Worm (Caenorhabditis elegans): Measurements from ENCODE around the gene mrp-4.
A peak's percentile ranks its signal among the peaks of the same experiment; 100 is the strongest.

Gene mrp-4

DNA sequence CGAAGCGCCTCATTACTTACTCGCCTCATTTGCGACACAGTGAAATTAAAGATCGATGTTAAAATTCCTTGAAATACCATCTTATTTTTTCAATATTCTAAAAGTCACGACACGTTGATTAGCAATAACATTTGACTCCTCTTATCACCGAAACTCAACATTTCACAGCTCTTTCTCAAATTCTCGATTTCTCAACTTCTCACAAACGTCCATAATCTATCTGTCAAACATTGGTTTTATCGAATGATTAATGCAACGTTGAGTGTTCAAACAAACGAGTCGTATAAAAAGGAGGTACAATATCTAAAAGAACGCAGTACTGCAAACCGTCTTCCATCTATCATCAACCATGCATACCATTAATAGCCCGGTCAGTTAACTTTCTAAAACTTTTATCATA, 33.8 kb upstream of the mrp-4 start, which contains the start of gene lec-8:
lec-8 (plus strand) TSS at position 314 of the 400 bp plus-strand sequence.
- TF ChIP-seq zip-8 (tag; optimal IDR thresholded peaks at IDR 0.05): no peak
- TF ChIP-seq drap-1 (GFP tag; optimal IDR thresholded peaks at IDR 0.05): no peak
- TF ChIP-seq mab-5 (tag; optimal IDR thresholded peaks at IDR 0.05): no peak
- no peak for TF ChIP-seq nhr-237 (tag; optimal IDR thresholded peaks at IDR 0.05)
- no peak for TF ChIP-seq nhr-28 (tag; optimal IDR thresholded peaks at IDR 0.05)
- no peak for TF ChIP-seq mep-1 (tag; optimal IDR thresholded peaks at IDR 0.05)
- no peak for TF ChIP-seq elt-1 (tag; optimal IDR thresholded peaks at IDR 0.05; ENCODE audit: borderline replicate concordance, insufficient read depth)
- TF ChIP-seq unc-39 (tag; optimal IDR thresholded peaks at IDR 0.05): no peak

- TF ChIP-seq M03D4.4 (tag; optimal IDR thresholded peaks at IDR 0.05) (no peak), zip-8 (tag; optimal IDR thresholded peaks at IDR 0.05) (peak; percentile 57), lin-32 (GFP tag; optimal IDR thresholded peaks at IDR 0.05) (no peak)
Observed at ce11 chrX:9851745-9852330, 32.2 kb upstream of the mrp-4 start, which contains the start of gene lec-7. lec-7 (plus strand) TSS chrX:9852041.

- TF ChIP-seq flh-1 (GFP tag; optimal IDR thresholded peaks at IDR 0.05) (no peak), nhr-28 (tag; optimal IDR thresholded peaks at IDR 0.05) (no peak), nhr-2 (tag; optimal IDR thresholded peaks at IDR 0.05) (no peak), lin-32 (GFP tag; optimal IDR thresholded peaks at IDR 0.05) (no peak), ceh-43 (GFP tag; optimal IDR thresholded peaks at IDR 0.05) (no peak), ces-1 (GFP tag; optimal IDR thresholded peaks at IDR 0.05) (no peak), bed-3 (GFP tag; optimal IDR thresholded peaks at IDR 0.05) (no peak), snpc-4 (tag; optimal IDR thresholded peaks at IDR 0.05) (no peak), cnd-1 (tag; optimal IDR thresholded peaks at IDR 0.05) (no peak), blmp-1 (tag; optimal IDR thresholded peaks at IDR 0.05) (no peak), mab-5 (tag; optimal IDR thresholded peaks at IDR 0.05) (no peak), unc-120 (tag; optimal IDR thresholded peaks at IDR 0.05; ENCODE audit: poor library complexity, severe bottlenecking) (no peak), drap-1 (GFP tag; optimal IDR thresholded peaks at IDR 0.05) (no peak), lsy-2 (tag; optimal IDR thresholded peaks at IDR 0.05) (no peak), sptf-1 (tag; optimal IDR thresholded peaks at IDR 0.05) (no peak), unc-39 (tag; optimal IDR thresholded peaks at IDR 0.05) (no peak), zip-8 (tag; optimal IDR thresholded peaks at IDR 0.05) (no peak), ceh-39 (tag; optimal IDR thresholded peaks at IDR 0.05) (no peak), pha-4 (tag; optimal IDR thresholded peaks at IDR 0.05) (no peak), lin-13 (tag; optimal IDR thresholded peaks at IDR 0.05) (no peak)
Observed at ce11 chrX:9856618-9857017, 27.5 kb upstream of the mrp-4 start, which contains the start of gene R07B1.11. R07B1.11 (plus strand) TSS chrX:9856918.

- TF ChIP-seq sptf-1 (tag; optimal IDR thresholded peaks at IDR 0.05) (no peak), M03D4.4 (tag; optimal IDR thresholded peaks at IDR 0.05) (no peak), lsy-2 (tag; optimal IDR thresholded peaks at IDR 0.05) (no peak), snpc-4 (tag; optimal IDR thresholded peaks at IDR 0.05) (no peak), pha-4 (tag; optimal IDR thresholded peaks at IDR 0.05) (no peak), mep-1 (tag; optimal IDR thresholded peaks at IDR 0.05) (no peak), hlh-1 (tag; optimal IDR thresholded peaks at IDR 0.05) (no peak), elt-3 (tag; optimal IDR thresholded peaks at IDR 0.05) (no peak), nhr-2 (tag; optimal IDR thresholded peaks at IDR 0.05) (no peak), lin-32 (GFP tag; optimal IDR thresholded peaks at IDR 0.05) (no peak), nhr-237 (tag; optimal IDR thresholded peaks at IDR 0.05) (no peak), mls-2 (tag; optimal IDR thresholded peaks at IDR 0.05) (no peak), unc-62 (GFP tag; optimal IDR thresholded peaks at IDR 0.05) (no peak), ceh-83 (GFP tag; optimal IDR thresholded peaks at IDR 0.05) (no peak), zip-8 (tag; optimal IDR thresholded peaks at IDR 0.05) (no peak)
Observed at ce11 chrX:9858069-9858468, 26.0 kb upstream of the mrp-4 start, which contains the start of gene scav-5. scav-5 (plus strand) TSS chrX:9858365.

ce11 chrX:9862916-9863624, 21.0 kb upstream of the mrp-4 start, which contains the start of the genes gst-36 and R07B1.5:
gst-36 (minus strand) TSS chrX:9862960.
R07B1.5 (plus strand) TSS chrX:9863580.
- TF ChIP-seq snpc-4 (tag; optimal IDR thresholded peaks at IDR 0.05) (no peak), ztf-11 (tag; optimal IDR thresholded peaks at IDR 0.05) (no peak), elt-1 (tag; optimal IDR thresholded peaks at IDR 0.05; ENCODE audit: borderline replicate concordance, insufficient read depth) (no peak), ceh-39 (tag; optimal IDR thresholded peaks at IDR 0.05) (no peak)

Data from whole organism, mixed stage, embryonic.